Fruit fly (Drosophila melanogaster) Kc167 (cell line): Measurements from ENCODE around the gene CG17242.

Source experiments
- Myc ChIP-seq: fragments of >200 bp; optimal IDR thresholded peaks from 2 replicates; lab custom pipeline; 2017; ENCODE audit warnings: missing external identifiers
- Sin3A ChIP-seq: fragments of >200 bp; optimal IDR thresholded peaks from 2 replicates; lab custom pipeline; 2018; ENCODE audit warnings: missing external identifiers
- h ChIP-seq: fragments of >200 bp; optimal IDR thresholded peaks from 3 replicates; lab custom pipeline; 2018; ENCODE audit warnings: missing external identifiers
- insv ChIP-seq: fragments of >200 bp; optimal IDR thresholded peaks from 3 replicates; lab custom pipeline; 2018; ENCODE audit warnings: missing external identifiers
- psq ChIP-seq: fragments of >200 bp; optimal IDR thresholded peaks from 2 replicates; lab custom pipeline; 2017; ENCODE audit warnings: missing external identifiers
- ttk ChIP-seq: sonication (Bioruptor generic); optimal IDR thresholded peaks from 2 replicates; lab custom pipeline; 2017; ENCODE audit warnings: missing external identifiers

The CG17242 gene

dm6 chr2L:2227316-2227715, 41.6 kb downstream of the CG17242 start:
- TF ChIP-seq Sin3A (no peak), psq (lab: Kevin White, UChicago) (no peak), h (lab: Kevin White, UChicago) (no peak), insv (lab: Kevin White, UChicago) (no peak), Myc (no peak), ttk (lab: Kevin White, UChicago) (no peak)

- TF ChIP-seq Myc, result no peak
- no peak for TF ChIP-seq ttk (lab: Kevin White, UChicago)
- TF ChIP-seq Sin3A, result no peak
These were observed 42.5 kb downstream of the CG17242 start, which contains the start of the genes CG15387 and sau for dm6 chr2L:2226259-2227121. Gene CG15387 (minus strand): TSS chr2L:2226294. Gene sau (plus strand): TSS chr2L:2226342.

dm6 chr2L:2222377-2222776, 46.6 kb downstream of the CG17242 start:
- TF ChIP-seq Myc (no peak), ttk (lab: Kevin White, UChicago) (no peak), insv (lab: Kevin White, UChicago) (no peak), psq (lab: Kevin White, UChicago) (no peak), Sin3A (no peak), h (lab: Kevin White, UChicago) (no peak)

dm6 chr2L:2221649-2222150, 47.2 kb downstream of the CG17242 start:
- TF ChIP-seq ttk (lab: Kevin White, UChicago), result no peak
- no peak for TF ChIP-seq Sin3A
- TF ChIP-seq h (lab: Kevin White, UChicago), result no peak
- TF ChIP-seq psq (lab: Kevin White, UChicago), result no peak
- no peak for TF ChIP-seq insv (lab: Kevin White, UChicago)
- TF ChIP-seq Myc, result no peak

dm6 chr2L:2220573-2221332, 48.2 kb downstream of the CG17242 start, which contains the start of gene papi:
Gene papi (plus strand): TSS chr2L:2220748.
- TF ChIP-seq h (lab: Kevin White, UChicago) (no peak), Myc (no peak)
